Fruit fly (Drosophila melanogaster): ENCODE data around the gene Mst87F.
A peak's percentile ranks its signal among the peaks of the same experiment; 100 is the strongest.

DNA sequence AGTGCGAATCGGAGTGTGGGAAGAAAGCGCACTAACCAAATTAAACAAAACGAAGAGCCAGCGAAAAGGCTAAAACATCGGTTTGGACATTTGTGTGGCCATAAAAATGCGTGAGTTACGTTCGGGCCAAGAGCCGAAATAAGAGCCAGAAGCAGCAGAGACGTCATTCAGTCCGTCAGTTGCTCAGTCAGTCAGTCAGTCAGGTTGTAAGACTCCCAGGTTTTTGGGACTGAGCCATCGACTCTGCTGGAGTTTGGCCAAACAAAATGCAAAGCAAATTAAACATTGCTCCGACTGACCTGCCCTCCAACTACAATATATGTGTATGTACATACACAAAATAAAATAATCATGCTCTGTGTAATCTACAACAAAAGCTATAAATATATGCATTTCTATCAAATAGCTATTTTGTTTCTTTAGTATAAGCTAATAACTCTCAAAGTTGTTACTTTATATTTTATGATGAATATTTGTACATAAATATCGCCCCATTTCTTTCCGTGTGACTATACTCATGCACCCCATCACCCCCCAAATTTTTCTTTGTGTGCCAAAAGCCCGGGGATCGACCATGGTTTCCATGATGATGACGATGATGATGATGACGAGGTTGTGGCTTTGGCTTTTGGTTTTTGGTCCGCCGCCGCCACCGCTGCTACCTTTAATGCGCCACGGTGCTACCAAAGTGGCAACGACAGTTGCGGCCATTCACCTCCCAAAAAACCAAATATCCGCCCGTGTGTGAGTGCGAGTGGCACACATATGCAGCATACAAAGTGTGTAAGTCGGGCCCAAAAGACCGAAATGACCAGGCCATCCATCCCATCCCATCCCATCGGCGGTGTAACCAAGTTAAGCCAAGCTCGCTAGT, 34.5 kb downstream of the Mst87F start:
- TF ChIP-seq br (GFP tag; optimal IDR thresholded peaks at IDR 0.05) (peak; percentile 63), psq (GFP tag; optimal IDR thresholded peaks at IDR 0.05) (peak; percentile 45), Vsx2 (GFP tag; optimal IDR thresholded peaks at IDR 0.05; ENCODE audit: partially characterized antibody) (no peak), OdsH (GFP tag; optimal IDR thresholded peaks at IDR 0.05) (peak; percentile 63), h (GFP tag; optimal IDR thresholded peaks at IDR 0.05) (peak; percentile 70), usp (GFP tag; optimal IDR thresholded peaks at IDR 0.05) (no peak), woc (GFP tag; optimal IDR thresholded peaks at IDR 0.05) (peak; percentile 11)
